Fruit fly (Drosophila melanogaster): Measurements from ENCODE around the gene mus201.

mus201 gene

DNA sequence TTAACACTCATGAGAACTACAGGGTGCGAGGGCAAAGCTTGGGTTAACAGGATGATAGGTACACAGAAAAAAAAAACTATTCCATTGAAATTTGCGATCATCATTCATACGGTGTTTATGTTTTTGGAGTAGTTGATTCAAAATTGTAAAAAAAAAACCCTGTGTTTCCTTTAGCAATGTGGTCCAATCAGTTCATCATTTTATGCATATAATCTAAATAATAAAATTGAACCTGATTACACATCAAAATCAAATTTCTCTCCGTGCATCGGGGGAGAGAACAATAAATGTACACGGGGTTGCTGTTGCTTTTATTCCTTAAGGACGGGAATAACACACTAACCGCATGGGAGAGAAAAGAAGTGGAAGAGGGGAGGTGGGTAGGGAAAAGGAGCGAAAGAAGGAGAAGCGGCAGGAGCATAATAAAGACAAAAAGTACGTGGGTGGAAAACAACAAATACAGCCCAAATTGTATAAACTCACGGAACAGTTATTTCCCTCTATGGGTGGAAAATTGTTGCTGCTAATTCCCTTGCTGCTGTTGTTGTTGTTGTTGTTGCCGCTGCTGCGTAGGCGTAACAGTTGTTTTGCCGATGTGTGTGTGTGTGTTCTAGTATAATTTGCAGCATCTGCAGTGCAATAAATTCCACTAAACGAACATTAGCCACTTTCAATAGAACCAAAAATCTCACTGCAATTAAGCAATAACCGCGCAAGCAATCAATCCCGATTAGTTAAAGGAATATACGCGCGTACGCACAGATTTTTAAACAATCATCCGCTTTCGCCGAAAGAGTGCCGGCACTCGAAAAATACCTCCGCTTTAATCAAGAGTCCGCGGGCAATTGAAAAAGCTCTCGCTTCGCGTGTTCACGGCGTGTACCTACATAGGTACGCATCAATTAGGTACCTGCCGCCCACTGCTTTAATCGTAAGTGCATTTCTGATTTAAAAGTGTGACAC lies 25.5 kb downstream of the mus201 start, which contains the start of gene Agpat2:
TSS of gene Agpat2 (minus strand) at position 851 of the 963 bp plus-strand sequence.
- no peak for TF ChIP-seq insv (optimal IDR thresholded peaks at IDR 0.05)
- TF ChIP-seq h (optimal IDR thresholded peaks at IDR 0.05): no peak
- no peak for TF ChIP-seq Myc (optimal IDR thresholded peaks at IDR 0.05)
- TF ChIP-seq psq (optimal IDR thresholded peaks at IDR 0.05): no peak
- TF ChIP-seq ttk (optimal IDR thresholded peaks at IDR 0.05): no peak
- TF ChIP-seq Sin3A (optimal IDR thresholded peaks at IDR 0.05): no peak

DNA sequence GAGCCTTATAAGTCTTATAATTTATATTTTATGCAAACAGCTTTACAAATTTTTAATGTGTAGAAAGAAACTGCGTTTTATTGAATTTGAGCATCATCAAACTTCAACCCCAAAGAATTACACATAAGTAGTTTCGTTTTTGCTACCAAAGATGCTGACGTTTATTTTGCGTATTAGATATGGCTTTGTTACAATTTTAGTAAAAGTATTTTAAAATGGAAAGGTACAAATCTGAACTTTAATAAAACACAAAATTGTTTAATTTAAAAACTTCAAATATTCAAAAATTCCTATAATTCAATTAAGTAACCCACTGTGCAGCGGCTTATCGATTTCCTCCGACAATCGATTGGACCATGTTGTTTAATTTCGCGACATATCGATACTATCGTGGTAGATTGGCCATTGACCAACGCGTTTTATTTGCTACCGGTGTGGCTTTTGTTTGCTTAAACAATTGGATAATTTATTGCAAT lies 26.2 kb downstream of the mus201 start, which contains the start of gene prg:
TSS of gene prg (plus strand) at position 382 of the 476 bp plus-strand sequence.
- TF ChIP-seq h (optimal IDR thresholded peaks at IDR 0.05): no peak
- TF ChIP-seq Myc (optimal IDR thresholded peaks at IDR 0.05): no peak
- TF ChIP-seq insv (optimal IDR thresholded peaks at IDR 0.05): no peak
- no peak for TF ChIP-seq ttk (optimal IDR thresholded peaks at IDR 0.05)
- no peak for TF ChIP-seq Sin3A (optimal IDR thresholded peaks at IDR 0.05)
- no peak for TF ChIP-seq psq (optimal IDR thresholded peaks at IDR 0.05)

DNA sequence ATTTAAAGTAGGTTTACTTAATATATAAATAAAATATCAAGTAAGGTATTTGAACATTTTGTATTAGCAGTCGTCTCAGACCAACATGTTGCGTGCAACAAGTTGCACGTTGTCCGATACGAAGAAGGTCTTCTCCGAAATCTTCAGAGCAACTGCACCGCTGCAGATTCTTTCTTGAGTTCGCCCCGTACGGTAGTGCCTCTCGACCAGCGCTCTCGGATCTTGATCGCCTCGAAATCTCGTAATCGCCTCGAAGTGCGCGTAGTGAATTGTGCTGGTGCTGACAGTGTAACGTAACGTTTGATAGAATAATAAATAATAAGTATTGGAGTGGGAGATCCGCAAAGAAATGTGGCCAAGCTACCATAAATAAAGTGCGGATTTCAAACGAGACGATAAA lies 28.7 kb downstream of the mus201 start, which contains the start of gene dachs:
TSS of gene dachs (plus strand) at position 175 of the 400 bp plus-strand sequence.
- TF ChIP-seq insv (optimal IDR thresholded peaks at IDR 0.05) (no peak), ttk (optimal IDR thresholded peaks at IDR 0.05) (no peak), psq (optimal IDR thresholded peaks at IDR 0.05) (no peak), Sin3A (optimal IDR thresholded peaks at IDR 0.05) (no peak), h (optimal IDR thresholded peaks at IDR 0.05) (no peak), Myc (optimal IDR thresholded peaks at IDR 0.05) (no peak)

DNA sequence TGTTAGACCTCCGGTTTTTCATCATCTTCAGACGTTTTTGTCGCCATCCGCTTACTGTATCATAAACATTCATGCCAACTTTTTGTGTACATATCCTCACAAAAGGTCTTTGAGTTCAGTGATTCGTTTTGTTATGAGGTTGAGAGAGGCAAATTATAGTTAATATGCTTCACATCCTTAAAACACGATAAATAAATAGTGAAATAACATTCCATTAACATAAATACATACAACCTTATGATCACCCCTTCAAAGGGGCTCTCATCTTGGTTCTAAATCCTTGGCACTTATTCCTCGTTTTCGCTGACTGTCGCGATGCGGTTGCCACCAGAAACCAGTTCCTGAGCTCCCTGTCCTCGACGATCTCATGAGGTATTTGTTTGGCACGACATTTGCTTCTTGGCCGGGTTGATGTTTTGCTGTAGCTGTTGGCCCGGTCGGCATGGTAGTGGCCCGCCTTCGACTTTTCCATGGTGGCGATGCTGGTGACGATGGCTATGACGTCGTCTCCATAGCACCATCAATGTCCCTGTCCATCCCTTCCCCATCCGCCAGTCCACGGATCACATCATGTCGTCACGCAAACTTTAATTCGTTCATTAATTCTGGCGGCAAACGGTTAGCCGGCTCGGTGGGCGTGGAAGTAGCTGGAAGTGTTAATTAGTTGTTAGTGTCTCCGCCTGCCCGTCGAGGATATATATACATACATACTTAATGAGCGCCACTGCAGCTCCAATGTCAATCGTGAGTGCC lies 31.1 kb downstream of the mus201 start:
- no peak for TF ChIP-seq Sin3A (optimal IDR thresholded peaks at IDR 0.05)
- no peak for TF ChIP-seq h (optimal IDR thresholded peaks at IDR 0.05)
- no peak for TF ChIP-seq psq (optimal IDR thresholded peaks at IDR 0.05)
- TF ChIP-seq insv (optimal IDR thresholded peaks at IDR 0.05): no peak
- TF ChIP-seq Myc (optimal IDR thresholded peaks at IDR 0.05): no peak
- no peak for TF ChIP-seq ttk (optimal IDR thresholded peaks at IDR 0.05)

DNA sequence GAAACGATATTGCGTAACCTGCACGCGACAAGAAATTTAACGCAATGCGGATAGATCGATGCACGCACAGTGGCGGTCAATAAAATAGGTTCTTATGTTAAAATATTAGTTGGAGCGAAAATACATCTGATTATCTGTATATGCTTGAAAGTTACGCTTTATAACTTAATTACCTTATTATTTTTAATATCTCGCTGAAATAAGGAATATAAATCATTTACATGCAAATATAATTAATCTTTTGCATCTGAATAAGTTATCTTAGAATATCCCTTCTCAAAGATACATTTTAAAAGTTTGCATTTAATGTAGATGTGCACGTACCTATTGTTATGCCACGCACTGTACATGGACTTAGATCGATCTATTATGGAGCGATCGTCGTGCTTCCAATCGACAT lies 33.7 kb downstream of the mus201 start:
- no peak for TF ChIP-seq ttk (optimal IDR thresholded peaks at IDR 0.05)
- TF ChIP-seq psq (optimal IDR thresholded peaks at IDR 0.05): no peak
- no peak for TF ChIP-seq Sin3A (optimal IDR thresholded peaks at IDR 0.05)
- TF ChIP-seq h (optimal IDR thresholded peaks at IDR 0.05): no peak
- TF ChIP-seq insv (optimal IDR thresholded peaks at IDR 0.05): no peak
- no peak for TF ChIP-seq Myc (optimal IDR thresholded peaks at IDR 0.05)

DNA sequence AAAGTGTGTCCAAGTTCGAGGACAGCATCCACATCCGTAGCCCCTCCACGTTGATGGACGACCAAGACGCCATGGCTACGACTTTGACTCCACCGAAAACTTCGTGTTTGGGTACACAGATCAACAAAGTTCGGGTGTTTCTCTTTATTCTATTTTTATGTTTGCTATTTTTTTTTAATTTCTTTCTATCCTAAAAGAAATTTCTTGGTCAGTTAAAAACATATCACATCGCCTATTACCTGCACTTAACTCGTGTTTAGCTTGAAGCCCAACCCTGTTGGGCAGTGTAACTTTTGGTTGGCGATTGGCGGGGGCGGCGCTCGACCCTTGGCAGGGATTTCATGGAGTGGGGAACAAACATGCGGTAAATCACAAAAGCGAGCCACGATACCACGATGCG lies 35.5 kb downstream of the mus201 start:
- TF ChIP-seq Sin3A (optimal IDR thresholded peaks at IDR 0.05): no peak
- TF ChIP-seq insv (optimal IDR thresholded peaks at IDR 0.05): no peak
- no peak for TF ChIP-seq psq (optimal IDR thresholded peaks at IDR 0.05)
- TF ChIP-seq h (optimal IDR thresholded peaks at IDR 0.05): no peak
- no peak for TF ChIP-seq ttk (optimal IDR thresholded peaks at IDR 0.05)
- no peak for TF ChIP-seq Myc (optimal IDR thresholded peaks at IDR 0.05)

DNA sequence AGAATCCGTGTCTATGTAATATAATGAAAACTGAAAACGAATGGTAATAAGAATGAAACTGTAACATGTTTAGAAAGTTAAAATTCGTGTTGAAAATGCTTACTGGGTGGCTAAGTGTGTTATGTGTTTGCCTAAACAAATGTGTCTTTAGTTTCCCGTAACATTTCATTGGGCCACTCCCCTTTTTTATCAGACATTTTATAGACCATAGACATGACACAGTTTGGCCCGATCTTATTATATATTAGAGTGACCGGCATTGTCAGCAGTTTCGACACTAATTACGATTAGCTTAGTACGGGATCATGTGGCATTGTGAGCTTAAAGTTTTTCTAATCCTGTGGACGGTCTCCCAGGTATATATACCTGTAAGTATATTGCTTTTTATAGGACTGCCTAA lies 39.1 kb downstream of the mus201 start, which contains the start of gene CheA29a:
TSS of gene CheA29a (plus strand) at position 301 of the 400 bp plus-strand sequence.
- TF ChIP-seq h (optimal IDR thresholded peaks at IDR 0.05) (no peak), Sin3A (optimal IDR thresholded peaks at IDR 0.05) (no peak), ttk (optimal IDR thresholded peaks at IDR 0.05) (no peak), insv (optimal IDR thresholded peaks at IDR 0.05) (no peak), psq (optimal IDR thresholded peaks at IDR 0.05) (no peak), Myc (optimal IDR thresholded peaks at IDR 0.05) (no peak)

DNA sequence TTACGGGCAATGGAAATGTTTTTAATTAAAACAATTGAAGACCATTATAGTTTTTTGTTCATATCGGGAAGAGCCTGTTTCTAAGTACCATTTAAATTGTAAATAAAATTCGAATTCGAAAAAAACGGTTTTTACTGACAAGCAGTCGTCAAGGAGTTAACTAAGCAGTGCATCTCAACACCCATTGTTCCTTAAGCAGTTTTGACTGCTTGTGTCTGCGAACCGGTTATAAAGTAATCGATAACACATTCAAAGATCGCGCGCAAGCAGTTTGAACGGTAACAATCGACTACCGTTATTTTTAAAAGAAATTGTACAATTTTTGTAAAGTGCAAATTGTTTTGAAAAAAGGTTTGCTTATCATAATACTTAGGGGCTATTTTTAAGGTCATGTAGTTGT lies 40.0 kb downstream of the mus201 start:
- TF ChIP-seq ttk (optimal IDR thresholded peaks at IDR 0.05): no peak
- no peak for TF ChIP-seq Myc (optimal IDR thresholded peaks at IDR 0.05)
- TF ChIP-seq h (optimal IDR thresholded peaks at IDR 0.05): no peak
- no peak for TF ChIP-seq psq (optimal IDR thresholded peaks at IDR 0.05)
- TF ChIP-seq insv (optimal IDR thresholded peaks at IDR 0.05): no peak
- TF ChIP-seq Sin3A (optimal IDR thresholded peaks at IDR 0.05): no peak

DNA sequence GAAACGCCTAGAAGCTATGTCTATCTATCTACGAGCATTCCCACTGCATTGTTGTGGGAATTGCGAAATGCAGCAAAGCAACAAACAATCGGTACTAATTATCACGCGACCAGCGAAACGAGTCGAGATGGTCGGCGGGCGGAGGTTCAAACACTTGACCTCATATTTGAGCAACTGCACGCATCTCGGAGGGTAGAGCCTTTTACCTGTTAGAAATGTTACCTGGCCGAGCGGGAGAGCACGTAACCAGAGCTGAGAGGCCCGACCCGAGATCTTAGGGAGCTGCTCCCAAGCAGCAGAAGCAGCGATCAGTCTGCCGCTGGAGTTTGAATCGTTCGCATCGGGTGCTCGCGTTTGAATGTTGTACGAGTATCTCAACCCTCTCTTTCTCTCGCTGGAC lies 40.4 kb downstream of the mus201 start:
- no peak for TF ChIP-seq Myc (optimal IDR thresholded peaks at IDR 0.05)
- no peak for TF ChIP-seq psq (optimal IDR thresholded peaks at IDR 0.05)
- TF ChIP-seq Sin3A (optimal IDR thresholded peaks at IDR 0.05): no peak
- TF ChIP-seq h (optimal IDR thresholded peaks at IDR 0.05): no peak
- no peak for TF ChIP-seq insv (optimal IDR thresholded peaks at IDR 0.05)
- TF ChIP-seq ttk (optimal IDR thresholded peaks at IDR 0.05): no peak

DNA sequence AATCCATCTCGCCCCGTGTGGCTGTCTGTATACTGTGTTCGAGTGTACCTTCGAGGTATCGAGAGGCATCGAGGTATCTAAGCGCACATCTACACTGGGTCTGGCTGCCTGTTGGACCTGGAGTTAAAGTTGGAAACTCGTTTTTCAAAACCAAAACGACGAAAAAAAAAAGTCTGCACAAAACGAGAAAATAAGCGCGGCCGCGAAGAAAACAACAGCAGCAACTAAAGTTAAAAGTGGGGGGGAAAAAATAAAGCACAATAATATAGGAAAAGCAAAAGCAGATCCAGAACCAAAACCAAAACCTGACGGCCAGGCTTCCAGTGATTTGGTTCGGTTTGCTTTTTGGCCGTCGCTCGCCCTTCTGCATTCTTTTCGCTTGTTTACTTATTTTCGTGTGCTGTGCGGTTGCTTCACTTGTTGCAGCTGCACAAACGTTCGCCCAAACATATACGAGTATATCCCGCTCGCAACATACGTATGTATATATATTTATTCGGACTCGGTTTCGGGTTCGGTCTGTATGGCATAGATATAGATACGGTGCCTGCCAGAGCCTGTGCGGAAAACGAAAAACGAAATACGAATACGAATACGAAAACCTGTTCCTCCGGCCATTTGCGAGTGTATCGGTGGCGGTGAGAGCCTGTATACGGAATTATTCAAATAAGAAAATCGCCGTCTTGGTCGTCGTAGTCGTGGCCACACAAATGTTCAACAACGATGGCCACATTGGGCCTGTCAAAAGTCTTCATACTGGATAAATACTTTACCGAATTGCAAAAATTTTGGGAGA lies 41.1 kb downstream of the mus201 start:
- TF ChIP-seq ttk (optimal IDR thresholded peaks at IDR 0.05): no peak
- TF ChIP-seq insv (optimal IDR thresholded peaks at IDR 0.05): no peak
- TF ChIP-seq Sin3A (optimal IDR thresholded peaks at IDR 0.05): no peak
- no peak for TF ChIP-seq psq (optimal IDR thresholded peaks at IDR 0.05)
- TF ChIP-seq Myc (optimal IDR thresholded peaks at IDR 0.05): no peak
- no peak for TF ChIP-seq h (optimal IDR thresholded peaks at IDR 0.05)

DNA sequence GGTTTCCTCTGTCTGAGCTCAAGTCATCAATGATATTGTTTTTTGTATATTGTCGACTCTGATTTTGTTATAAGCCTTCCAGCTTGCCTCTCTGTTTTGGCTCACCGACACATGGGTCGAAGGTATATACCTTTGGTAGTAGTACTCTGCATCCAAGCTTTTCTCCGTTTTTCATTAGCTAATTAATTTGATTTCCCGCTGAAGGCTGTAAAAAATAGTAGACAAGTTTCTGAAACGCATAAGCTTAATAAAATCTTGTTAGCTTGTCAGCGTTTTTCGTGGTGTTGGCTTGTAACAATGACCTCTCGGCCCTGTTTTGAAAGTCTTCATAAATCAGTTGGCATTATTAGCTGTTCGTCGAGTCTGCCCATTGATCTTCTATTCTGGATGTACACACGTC lies 42.9 kb downstream of the mus201 start:
- TF ChIP-seq Myc (optimal IDR thresholded peaks at IDR 0.05) (no peak), psq (optimal IDR thresholded peaks at IDR 0.05) (no peak), insv (optimal IDR thresholded peaks at IDR 0.05) (no peak), Sin3A (optimal IDR thresholded peaks at IDR 0.05) (no peak), ttk (optimal IDR thresholded peaks at IDR 0.05) (no peak), h (optimal IDR thresholded peaks at IDR 0.05) (no peak)
